Worm (Caenorhabditis elegans) whole organism, L3 larva: ENCODE results near the gene F59A7.14.

Experiments
- ama-1 ChIP-seq: fragments of 150-350 bp; optimal IDR thresholded peaks from 2 replicates; lab custom pipeline; 2018
- fkh-10 ChIP-seq: sonication (generic microtip); optimal IDR thresholded peaks from 2 replicates; lab custom pipeline; 2017; ENCODE audit warnings: missing biosample characterization, missing genetic modification reagents, missing genetic modification characterization
- lin-39 ChIP-seq: fragments of 150-350 bp; optimal IDR thresholded peaks from 2 replicates; lab custom pipeline; 2018; ENCODE audit warnings: missing biosample characterization, missing genetic modification reagents, missing genetic modification characterization
- nhr-23 ChIP-seq: fragments of 150-350 bp; optimal IDR thresholded peaks from 2 replicates; lab custom pipeline; 2014; ENCODE audit warnings: missing biosample characterization, missing genetic modification reagents, missing genetic modification characterization
- nhr-76 ChIP-seq: fragments of 150-350 bp; sonication (generic microtip); optimal IDR thresholded peaks from 5 replicates; lab custom pipeline; 2014; ENCODE audit warnings: missing biosample characterization, missing genetic modification characterization
- snpc-4 ChIP-seq: fragments of 150-350 bp; optimal IDR thresholded peaks from 2 replicates; lab custom pipeline; 2014; ENCODE audit warnings: missing biosample characterization, missing genetic modification characterization
- unc-62 ChIP-seq: fragments of 150-350 bp; sonication (generic microtip); optimal IDR thresholded peaks from 4 replicates; lab custom pipeline; 2014; ENCODE audit warnings: missing biosample characterization, missing genetic modification reagents, missing genetic modification characterization

DNA sequence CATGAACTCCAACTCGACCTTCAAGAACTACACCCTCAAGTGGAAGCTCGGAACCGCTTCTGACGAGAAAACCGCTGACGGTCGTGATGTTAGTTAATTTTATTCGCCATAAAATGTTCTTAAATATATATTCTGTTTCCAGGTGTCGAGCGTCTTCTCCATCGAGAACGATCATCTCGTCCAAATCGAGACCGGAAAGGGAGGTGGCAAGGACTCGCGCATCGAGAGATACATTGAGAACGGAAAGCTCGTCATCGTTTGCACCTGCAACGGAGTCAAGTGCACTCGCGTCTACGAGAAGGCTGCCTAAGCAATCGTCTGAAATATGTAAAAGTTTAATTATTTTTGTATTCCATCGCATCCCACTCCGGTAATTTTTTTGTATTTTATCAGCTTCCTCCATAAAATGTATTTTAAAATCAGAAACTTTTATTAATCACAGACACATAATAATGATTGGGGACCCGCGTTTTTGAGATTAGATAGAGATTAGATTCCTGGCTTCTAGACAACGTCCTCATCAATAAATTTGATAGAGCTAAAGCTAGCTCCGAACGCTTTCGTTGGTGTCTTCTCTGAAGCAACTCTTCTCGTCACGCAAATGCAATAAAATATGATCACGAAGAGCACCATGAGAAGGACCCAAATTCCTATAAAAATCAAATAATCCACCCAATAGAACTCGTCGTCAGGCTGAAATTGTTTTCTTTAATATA, 50.1 kb downstream of the F59A7.14 start:
- TF ChIP-seq nhr-23 (no peak), unc-62 (GFP tag; lab: Kevin White, UChicago) (no peak), snpc-4 (tag; lab: Kevin White, UChicago) (no peak), nhr-76 (no peak), fkh-10 (no peak), lin-39 (tag; lab: Kevin White, UChicago) (no peak), ama-1 (lab: Kevin White, UChicago) (peak; percentile 21)
